Fruit fly (Drosophila melanogaster) whole organism, embryonic: ENCODE results near the gene ClC-a.
A peak's percentile ranks its signal among the peaks of the same experiment; 100 is the strongest.

Experiments
- Atf6 ChIP-seq: fragments of 200-800 bp; sonication (Bioruptor generic); IDR thresholded peaks from 2 replicates; pipeline ENCODE4 v1.3.6; 2022; ENCODE audit warnings: missing biosample characterization, missing genetic modification characterization
- B-H2 ChIP-seq: fragments of 200-800 bp; sonication (Bioruptor generic); optimal IDR thresholded peaks from 2 replicates; lab custom pipeline; 2018; ENCODE audit warnings: missing biosample characterization, mild to moderate bottlenecking, missing genetic modification characterization
- Bdp1 ChIP-seq: fragments of 200-800 bp; sonication (Bioruptor generic); optimal IDR thresholded peaks from 3 replicates; lab custom pipeline; 2016; ENCODE audit warnings: missing biosample characterization, missing genetic modification characterization
- Blimp-1 ChIP-seq: fragments of 200-800 bp; sonication (Bioruptor generic); optimal IDR thresholded peaks from 3 replicates; lab custom pipeline; 2018; ENCODE audit warnings: missing biosample characterization, missing genetic modification characterization, mild to moderate bottlenecking, moderate library complexity, missing genetic modification reagents
- Bteb2 ChIP-seq: fragments of 200-800 bp; sonication (Bioruptor generic); optimal IDR thresholded peaks from 2 replicates; lab custom pipeline; 2016; ENCODE audit warnings: missing biosample characterization, missing genetic modification characterization
- CG10274 ChIP-seq: fragments of 200-800 bp; sonication (Bioruptor generic); optimal IDR thresholded peaks from 3 replicates; lab custom pipeline; 2017; ENCODE audit warnings: missing biosample characterization, mild to moderate bottlenecking, missing genetic modification characterization
- CG10462 ChIP-seq: fragments of 200-800 bp; sonication (Bioruptor generic); optimal IDR thresholded peaks from 2 replicates; lab custom pipeline; 2016; ENCODE audit warnings: missing biosample characterization, missing genetic modification characterization
- CG10565 ChIP-seq: fragments of 200-800 bp; sonication (Bioruptor generic); optimal IDR thresholded peaks from 3 replicates; lab custom pipeline; 2016; ENCODE audit warnings: missing biosample characterization, mild to moderate bottlenecking, missing genetic modification characterization
- CG12071 ChIP-seq: fragments of 200-800 bp; sonication (Bioruptor generic); optimal IDR thresholded peaks from 3 replicates; lab custom pipeline; 2018; ENCODE audit warnings: missing biosample characterization, mild to moderate bottlenecking, missing genetic modification characterization
- CG12299 ChIP-seq: fragments of 200-800 bp; sonication (Bioruptor generic); optimal IDR thresholded peaks from 2 replicates; lab custom pipeline; 2018; ENCODE audit warnings: missing biosample characterization, mild to moderate bottlenecking, missing genetic modification characterization
- CG1233 ChIP-seq: fragments of 200-800 bp; sonication (Bioruptor generic); optimal IDR thresholded peaks from 4 replicates; lab custom pipeline; 2018; ENCODE audit warnings: missing biosample characterization, mild to moderate bottlenecking, missing genetic modification characterization
- CG15269 ChIP-seq: fragments of 200-800 bp; sonication (Bioruptor generic); optimal IDR thresholded peaks from 2 replicates; lab custom pipeline; 2018; ENCODE audit warnings: missing biosample characterization, mild to moderate bottlenecking, missing genetic modification characterization, moderate library complexity
- CG1602 ChIP-seq: fragments of 200-800 bp; sonication (Bioruptor generic); optimal IDR thresholded peaks from 3 replicates; lab custom pipeline; 2016; ENCODE audit warnings: missing biosample characterization, missing genetic modification characterization
- CG17186 ChIP-seq: fragments of 200-800 bp; sonication (Bioruptor generic); optimal IDR thresholded peaks from 3 replicates; lab custom pipeline; 2017; ENCODE audit warnings: missing biosample characterization, missing genetic modification reagents, missing genetic modification characterization
- CG17612 ChIP-seq: fragments of 200-800 bp; sonication (Bioruptor generic); IDR thresholded peaks from 2 replicates; pipeline ENCODE4 v1.3.6; 2022; ENCODE audit warnings: missing biosample characterization, missing genetic modification characterization
- CG32767 ChIP-seq: fragments of 200-800 bp; sonication (Bioruptor generic); IDR thresholded peaks from 2 replicates; pipeline ENCODE4 v1.3.6; 2022; ENCODE audit warnings: missing biosample characterization, missing genetic modification characterization
- CG33557 ChIP-seq: fragments of 200-800 bp; sonication (Bioruptor generic); optimal IDR thresholded peaks from 2 replicates; lab custom pipeline; 2019; ENCODE audit warnings: missing biosample characterization, mild to moderate bottlenecking, missing genetic modification characterization, moderate library complexity
- CG34376 ChIP-seq: fragments of 200-800 bp; sonication (Bioruptor generic); optimal IDR thresholded peaks from 2 replicates; lab custom pipeline; 2018; ENCODE audit warnings: missing biosample characterization, mild to moderate bottlenecking, missing genetic modification characterization
- CG6683 ChIP-seq: fragments of 200-800 bp; sonication (Bioruptor generic); optimal IDR thresholded peaks from 2 replicates; lab custom pipeline; 2017; ENCODE audit warnings: missing biosample characterization, mild to moderate bottlenecking, missing genetic modification characterization, missing genetic modification reagents
- CG7987 ChIP-seq: fragments of 200-800 bp; sonication (Bioruptor generic); optimal IDR thresholded peaks from 2 replicates; lab custom pipeline; 2018; ENCODE audit warnings: missing biosample characterization, mild to moderate bottlenecking, missing genetic modification characterization, moderate library complexity
- CG8359 ChIP-seq: fragments of 200-800 bp; sonication (Bioruptor generic); optimal IDR thresholded peaks from 2 replicates; lab custom pipeline; 2017; ENCODE audit warnings: missing biosample characterization, mild to moderate bottlenecking, missing genetic modification characterization, borderline replicate concordance
- CG8478 ChIP-seq: fragments of >200 bp; optimal IDR thresholded peaks from 2 replicates; lab custom pipeline; 2018
- CHES-1-like ChIP-seq: fragments of 200-800 bp; sonication (Bioruptor generic); optimal IDR thresholded peaks from 2 replicates; lab custom pipeline; 2016; ENCODE audit warnings: missing biosample characterization, missing genetic modification characterization
- D19B ChIP-seq: fragments of 200-800 bp; sonication (Bioruptor generic); optimal IDR thresholded peaks from 2 replicates; lab custom pipeline; 2017; ENCODE audit warnings: missing biosample characterization, mild to moderate bottlenecking, missing genetic modification characterization
- Deaf1 ChIP-seq: fragments of 200-800 bp; optimal IDR thresholded peaks from 3 replicates; lab custom pipeline; 2019; ENCODE audit warnings: missing biosample characterization, mild to moderate bottlenecking, missing genetic modification characterization, moderate library complexity
- E2f2 ChIP-seq: fragments of 200-800 bp; sonication (Bioruptor generic); IDR thresholded peaks from 2 replicates; pipeline ENCODE4 v1.3.6; 2022; ENCODE audit warnings: missing biosample characterization, missing genetic modification characterization
- Fer2 ChIP-seq: fragments of 200-800 bp; sonication (Bioruptor generic); optimal IDR thresholded peaks from 2 replicates; lab custom pipeline; 2018; ENCODE audit warnings: missing biosample characterization, mild to moderate bottlenecking, missing genetic modification characterization, moderate library complexity
- HLH3B ChIP-seq: fragments of 200-800 bp; sonication (Bioruptor generic); IDR thresholded peaks from 2 replicates; pipeline ENCODE4 v1.3.6; 2022; ENCODE audit warnings: missing biosample characterization, missing genetic modification characterization
- Hand ChIP-seq: fragments of 200-800 bp; sonication (Bioruptor generic); optimal IDR thresholded peaks from 2 replicates; lab custom pipeline; 2017; ENCODE audit warnings: mild to moderate bottlenecking, missing biosample characterization, missing genetic modification reagents, missing genetic modification characterization
- TFAM ChIP-seq: fragments of 200-800 bp; sonication (Bioruptor generic); optimal IDR thresholded peaks from 2 replicates; lab custom pipeline; 2017; ENCODE audit warnings: missing biosample characterization, missing genetic modification characterization, inconsistent platforms
- Xrp1 ChIP-seq: fragments of 200-800 bp; sonication (Bioruptor generic); IDR thresholded peaks from 2 replicates; pipeline ENCODE4 v1.3.6; 2022; ENCODE audit warnings: missing biosample characterization, missing genetic modification characterization
- bab2 ChIP-seq: fragments of 200-800 bp; sonication (Bioruptor generic); optimal IDR thresholded peaks from 2 replicates; lab custom pipeline; 2016; ENCODE audit warnings: missing biosample characterization, missing genetic modification characterization
- caup ChIP-seq: fragments of 200-800 bp; sonication (Bioruptor generic); optimal IDR thresholded peaks from 3 replicates; lab custom pipeline; 2017; ENCODE audit warnings: missing biosample characterization, mild to moderate bottlenecking, missing genetic modification characterization, moderate library complexity; ENCODE audit not compliant: severe bottlenecking
- chif ChIP-seq, 2 experiments: fragments of 200-800 bp; sonication (Bioruptor generic); optimal IDR thresholded peaks; 3 replicates each; lab custom pipeline; 2016; ENCODE audit warnings: missing biosample characterization in 2 of 2, missing genetic modification characterization in 2 of 2
- ci ChIP-seq: fragments of 200-800 bp; sonication (Bioruptor generic); IDR thresholded peaks from 3 replicates; pipeline ENCODE4 v1.3.6; 2022; ENCODE audit warnings: missing biosample characterization, missing genetic modification characterization
- corto ChIP-seq: fragments of 200-800 bp; sonication (Bioruptor generic); optimal IDR thresholded peaks from 2 replicates; lab custom pipeline; 2016; ENCODE audit warnings: missing biosample characterization, mild to moderate bottlenecking, missing genetic modification characterization, moderate library complexity
- exex ChIP-seq: fragments of 200-800 bp; sonication (Bioruptor generic); optimal IDR thresholded peaks from 4 replicates; lab custom pipeline; 2018; ENCODE audit warnings: missing biosample characterization, mild to moderate bottlenecking, missing genetic modification characterization, moderate library complexity
- gsb-n ChIP-seq: fragments of 200-800 bp; sonication (Bioruptor generic); optimal IDR thresholded peaks from 3 replicates; lab custom pipeline; 2018; ENCODE audit warnings: missing biosample characterization, mild to moderate bottlenecking, missing genetic modification characterization
- hth ChIP-seq: fragments of >200 bp; optimal IDR thresholded peaks from 2 replicates; lab custom pipeline; 2017; ENCODE audit warnings: inconsistent platforms
- kay ChIP-seq: fragments of 200-800 bp; sonication (Bioruptor generic); optimal IDR thresholded peaks from 2 replicates; lab custom pipeline; 2016; ENCODE audit warnings: missing biosample characterization, missing genetic modification characterization
- pita ChIP-seq: fragments of 200-800 bp; sonication (Bioruptor generic); optimal IDR thresholded peaks from 2 replicates; lab custom pipeline; 2017; ENCODE audit warnings: missing biosample characterization, mild to moderate bottlenecking, missing genetic modification characterization
- psq ChIP-seq: fragments of 200-800 bp; sonication (Bioruptor generic); optimal IDR thresholded peaks from 2 replicates; lab custom pipeline; 2017; ENCODE audit warnings: missing biosample characterization, missing genetic modification characterization
- rib ChIP-seq: fragments of 200-800 bp; sonication (Bioruptor generic); IDR thresholded peaks from 2 replicates; pipeline ENCODE4 v1.3.6; 2022; ENCODE audit warnings: missing biosample characterization, missing genetic modification characterization
- run ChIP-seq: fragments of 200-800 bp; sonication (Bioruptor generic); optimal IDR thresholded peaks from 3 replicates; lab custom pipeline; 2018; ENCODE audit warnings: missing biosample characterization, mild to moderate bottlenecking, missing genetic modification characterization
- sim ChIP-seq: fragments of 200-800 bp; sonication (Bioruptor generic); IDR thresholded peaks from 2 replicates; pipeline ENCODE4 v1.3.6; 2022; ENCODE audit warnings: missing biosample characterization, missing genetic modification characterization
- twi ChIP-seq: fragments of 200-800 bp; optimal IDR thresholded peaks from 2 replicates; lab custom pipeline; 2019; ENCODE audit warnings: missing biosample characterization, mild to moderate bottlenecking, missing genetic modification characterization, moderate library complexity
- tx ChIP-seq: fragments of 200-800 bp; sonication (Bioruptor generic); optimal IDR thresholded peaks from 2 replicates; lab custom pipeline; 2016; ENCODE audit warnings: missing biosample characterization, missing genetic modification characterization
- unpg ChIP-seq: fragments of 200-800 bp; sonication (Bioruptor generic); optimal IDR thresholded peaks from 3 replicates; lab custom pipeline; 2018; ENCODE audit warnings: missing biosample characterization, mild to moderate bottlenecking, missing genetic modification characterization, moderate library complexity
- vvl ChIP-seq: fragments of 200-800 bp; sonication (Bioruptor generic); IDR thresholded peaks from 2 replicates; pipeline ENCODE4 v1.3.6; 2022; ENCODE audit warnings: missing biosample characterization, missing genetic modification characterization
- wdn ChIP-seq: fragments of 200-800 bp; sonication (Bioruptor generic); IDR thresholded peaks from 2 replicates; pipeline ENCODE4 v1.3.6; 2022; ENCODE audit warnings: missing biosample characterization, missing genetic modification characterization
- zf30C ChIP-seq: fragments of 200-800 bp; sonication (Bioruptor generic); optimal IDR thresholded peaks from 3 replicates; lab custom pipeline; 2018; ENCODE audit warnings: missing biosample characterization, mild to moderate bottlenecking, missing genetic modification characterization

ClC-a gene

dm6 chr3R:11773999-11774397 lies 39.0 kb downstream of the ClC-a start (continued):
- TF ChIP-seq D19B (peak; percentile 18), vvl (GFP tag; lab: Robert Waterston, UW) (0 out of 2 replicates have a peak, but pooled peaks have one; percentile 17), Blimp-1 (GFP tag; lab: Kevin White, UChicago) (peak; percentile 35), CG15269 (tag; lab: Kevin White, UChicago) (peak; percentile 80), CG10565 (GFP tag; lab: Kevin White, UChicago) (no peak), CG8478 (lab: Kevin White, UChicago) (no peak), hth (lab: Kevin White, UChicago) (no peak), CG1602 (peak; percentile 45), rib (GFP tag; lab: Robert Waterston, UW) (no peak), bab2 (GFP tag; lab: Kevin White, UChicago) (peak; percentile 38), CG6683 (GFP tag; lab: Kevin White, UChicago) (peak; percentile 58), CG12299 (tag; lab: Kevin White, UChicago) (peak; percentile 75), ci (GFP tag; lab: Robert Waterston, UW) (no peak), zf30C (GFP tag; lab: Kevin White, UChicago) (peak; percentile 94), wdn (GFP tag; lab: Robert Waterston, UW) (no peak), CG1233 (GFP tag; lab: Kevin White, UChicago) (peak; percentile 72), CG7987 (GFP tag; lab: Kevin White, UChicago) (no peak), CG32767 (GFP tag; lab: Robert Waterston, UW) (peak; percentile 48; the same call in 1 of the 2 replicates), unpg (GFP tag; lab: Kevin White, UChicago) (peak; percentile 82), CG17612 (GFP tag; lab: Robert Waterston, UW) (no peak), CG17186 (GFP tag; lab: Kevin White, UChicago) (no peak), TFAM (GFP tag; lab: Kevin White, UChicago) (no peak), corto (GFP tag; lab: Kevin White, UChicago) (no peak), Fer2 (tag; lab: Kevin White, UChicago) (peak; percentile 59), twi (tag; lab: Kevin White, UChicago) (peak; percentile 51), sim (no peak), run (tag; lab: Kevin White, UChicago) (peak; percentile 61), gsb-n (tag; lab: Kevin White, UChicago) (peak; percentile 77), tx (GFP tag; lab: Kevin White, UChicago) (no peak), CG10462 (GFP tag; lab: Kevin White, UChicago) (peak; percentile 4), pita (no peak), caup (GFP tag; lab: Kevin White, UChicago) (peak; percentile 63), CHES-1-like (no peak), Xrp1 (GFP tag; lab: Robert Waterston, UW) (peak; percentile 73; the same call in 1 of the 2 replicates), CG8359 (GFP tag; lab: Kevin White, UChicago) (peak; percentile 32), B-H2 (GFP tag; lab: Kevin White, UChicago) (peak; percentile 61), Bdp1 (no peak), CG12071 (GFP tag; lab: Kevin White, UChicago) (no peak), Bteb2 (GFP tag; lab: Kevin White, UChicago) (peak; percentile 25), CG10274 (GFP tag; lab: Kevin White, UChicago) (no peak), CG33557 (GFP tag; lab: Kevin White, UChicago) (peak; percentile 75), chif (GFP tag; optimal IDR thresholded peaks at IDR 0.05; lab: Kevin White, UChicago) (peak in 1 of 2 experiments; percentile 55), CG34376 (GFP tag; lab: Kevin White, UChicago) (peak; percentile 59), Deaf1 (tag; lab: Kevin White, UChicago) (peak; percentile 40), HLH3B (GFP tag; lab: Robert Waterston, UW) (peak; percentile 51; the same call in 1 of the 2 replicates), E2f2 (GFP tag; lab: Robert Waterston, UW) (peak; percentile 28; the same call in 1 of the 2 replicates), exex (tag; lab: Kevin White, UChicago) (peak; percentile 42), Atf6 (GFP tag; lab: Robert Waterston, UW) (peak; percentile 73), Hand (GFP tag; lab: Kevin White, UChicago) (peak; percentile 70), kay (peak; percentile 1), psq (GFP tag; lab: Kevin White, UChicago) (peak; percentile 49)
